Worm (Caenorhabditis elegans) whole organism, young adult: ENCODE results near the gene hpo-28.

Source experiments
- B0336.3 ChIP-seq: fragments of 200-800 bp; sonication (Bioruptor generic); IDR thresholded peaks from 2 replicates; pipeline ENCODE4 v1.3.6; 2022; ENCODE audit warnings: missing genetic modification characterization, missing compliant biosample characterization
- D2030.7 ChIP-seq: fragments of 200-800 bp; sonication (Bioruptor generic); IDR thresholded peaks from 2 replicates; pipeline ENCODE4 v1.3.6; 2022; ENCODE audit warnings: missing genetic modification reagents, missing genetic modification characterization, missing compliant biosample characterization
- F23B12.7 ChIP-seq: sonication (generic microtip); optimal IDR thresholded peaks from 2 replicates; lab custom pipeline; 2017; ENCODE audit warnings: missing genetic modification characterization, mild to moderate bottlenecking, missing compliant biosample characterization, antibody characterized with exemption, moderate library complexity; ENCODE audit not compliant: insufficient read depth
- F49E8.2 ChIP-seq: sonication (generic microtip); optimal IDR thresholded peaks from 3 replicates; lab custom pipeline; 2017; ENCODE audit warnings: missing genetic modification characterization, mild to moderate bottlenecking, missing compliant biosample characterization, antibody characterized with exemption, moderate library complexity; ENCODE audit not compliant: insufficient read depth
- Y53G8AR.9 ChIP-seq: fragments of 200-800 bp; sonication (Bioruptor generic); conservative IDR thresholded peaks from 2 replicates; pipeline ENCODE4 v1.3.6; 2022; ENCODE audit warnings: missing genetic modification reagents, missing genetic modification characterization, missing compliant biosample characterization
- ama-1 ChIP-seq, 3 experiments: fragments of 150-350 bp in 1 of 3; sonication (generic microtip) in 2 of 3; optimal IDR thresholded peaks; 2 replicates each; lab custom pipeline; 2014 to 2018; ENCODE audit warnings: missing biosample characterization in 2 of 3, missing genetic modification characterization in 2 of 3, missing genetic modification reagents in 2 of 3
- attf-5 ChIP-seq: fragments of 200-800 bp; sonication (Bioruptor generic); optimal IDR thresholded peaks from 2 replicates; lab custom pipeline; 2018; ENCODE audit warnings: mild to moderate bottlenecking, missing genetic modification characterization, missing compliant biosample characterization
- ceh-40 ChIP-seq: fragments of 200-800 bp; sonication (Bioruptor generic); IDR thresholded peaks from 2 replicates; pipeline ENCODE4 v1.3.6; 2022; ENCODE audit warnings: missing genetic modification characterization, missing compliant biosample characterization
- ceh-91 ChIP-seq: fragments of 200-800 bp; sonication (Bioruptor generic); IDR thresholded peaks from 2 replicates; pipeline ENCODE4 v1.3.6; 2022; ENCODE audit warnings: missing genetic modification reagents, missing genetic modification characterization, missing compliant biosample characterization
- dox-1 ChIP-seq: fragments of 200-800 bp; sonication (Bioruptor generic); IDR thresholded peaks from 2 replicates; pipeline ENCODE4 v1.3.6; 2022; ENCODE audit warnings: missing genetic modification reagents, missing genetic modification characterization, missing compliant biosample characterization
- dpff-1 ChIP-seq: sonication (generic microtip); optimal IDR thresholded peaks from 2 replicates; lab custom pipeline; 2017; ENCODE audit warnings: mild to moderate bottlenecking, missing genetic modification characterization, missing compliant biosample characterization
- dpl-1 ChIP-seq: fragments of 150-350 bp; optimal IDR thresholded peaks from 2 replicates; lab custom pipeline; 2014; ENCODE audit warnings: missing biosample characterization, missing genetic modification reagents, missing genetic modification characterization
- efl-1 ChIP-seq: fragments of 150-350 bp; optimal IDR thresholded peaks from 2 replicates; lab custom pipeline; 2014; ENCODE audit warnings: missing biosample characterization, missing genetic modification reagents, missing genetic modification characterization
- egrh-3 ChIP-seq: fragments of 200-800 bp; sonication (Bioruptor generic); IDR thresholded peaks from 2 replicates; pipeline ENCODE4 v1.3.6; 2022; ENCODE audit warnings: missing genetic modification reagents, missing genetic modification characterization, missing compliant biosample characterization
- fkh-3 ChIP-seq: sonication (generic microtip); optimal IDR thresholded peaks from 2 replicates; lab custom pipeline; 2016; ENCODE audit warnings: mild to moderate bottlenecking, missing genetic modification characterization, missing compliant biosample characterization
- hlh-12 ChIP-seq: sonication (generic microtip); optimal IDR thresholded peaks from 2 replicates; lab custom pipeline; 2016; ENCODE audit warnings: missing genetic modification characterization, missing compliant biosample characterization
- hsf-1 ChIP-seq: fragments of 200-800 bp; sonication (Bioruptor generic); IDR thresholded peaks from 2 replicates; pipeline ENCODE4 v1.3.6; 2022; ENCODE audit warnings: missing genetic modification reagents, missing genetic modification characterization, missing compliant biosample characterization
- let-526 ChIP-seq: fragments of 200-800 bp; sonication (Bioruptor generic); IDR thresholded peaks from 2 replicates; pipeline ENCODE4 v1.3.6; 2022; ENCODE audit warnings: missing genetic modification reagents, missing genetic modification characterization, missing compliant biosample characterization
- let-607 ChIP-seq, 2 experiments: fragments of 200-800 bp in 1 of 2; sonication (Bioruptor generic) in 1 of 2; sonication (generic microtip) in 1 of 2; optimal IDR thresholded peaks; 2 replicates each; lab custom pipeline; 2016 to 2018; ENCODE audit warnings: mild to moderate bottlenecking in 2 of 2, missing compliant biosample characterization in 2 of 2, missing genetic modification characterization in 2 of 2, moderate library complexity in 2 of 2, missing genotype in 1 of 2
- lin-35 ChIP-seq, 3 experiments: fragments of 150-350 bp in 2 of 3; sonication (generic microtip) in 1 of 3; optimal IDR thresholded peaks; 2 replicates each; lab custom pipeline; 2014 to 2018; ENCODE audit warnings: missing biosample characterization in 3 of 3, missing genetic modification characterization in 3 of 3, missing genetic modification reagents in 3 of 3
- lin-40 ChIP-seq: sonication (generic microtip); optimal IDR thresholded peaks from 2 replicates; lab custom pipeline; 2016; ENCODE audit warnings: missing genetic modification characterization, mild to moderate bottlenecking, missing compliant biosample characterization, missing genotype, missing genetic modification reagents
- madf-6 ChIP-seq: fragments of 200-800 bp; sonication (Bioruptor generic); IDR thresholded peaks from 2 replicates; pipeline ENCODE4 v1.3.6; 2022; ENCODE audit warnings: missing genetic modification reagents, missing genetic modification characterization, missing compliant biosample characterization
- nhr-120 ChIP-seq: fragments of 200-800 bp; sonication (Bioruptor generic); IDR thresholded peaks from 2 replicates; pipeline ENCODE4 v1.3.6; 2022; ENCODE audit warnings: missing genetic modification characterization, missing compliant biosample characterization
- nhr-80 ChIP-seq: sonication (generic microtip); optimal IDR thresholded peaks from 2 replicates; lab custom pipeline; 2016; ENCODE audit warnings: missing genetic modification characterization, missing compliant biosample characterization
- rec-8 ChIP-seq, 2 experiments: sonication (generic microtip); optimal IDR thresholded peaks; 2 replicates each; lab custom pipeline; 2016; ENCODE audit warnings: mild to moderate bottlenecking in 2 of 2, missing genetic modification characterization in 2 of 2, missing genetic modification reagents in 2 of 2, missing genotype in 2 of 2, missing biosample characterization in 1 of 2, missing compliant biosample characterization in 1 of 2, moderate library complexity in 1 of 2
- rpc-1 ChIP-seq, 2 experiments: fragments of 150-350 bp in 1 of 2; sonication (generic microtip) in 1 of 2; optimal IDR thresholded peaks; 2 replicates each; lab custom pipeline; 2014 to 2018; ENCODE audit warnings: missing biosample characterization in 1 of 2, missing genetic modification characterization in 1 of 2, missing genetic modification reagents in 1 of 2, missing genotype in 1 of 2
- sdz-38 ChIP-seq: sonication (generic microtip); optimal IDR thresholded peaks from 2 replicates; lab custom pipeline; 2016; ENCODE audit warnings: missing genotype, missing genetic modification characterization, missing compliant biosample characterization
- snpc-1.1 ChIP-seq: sonication (generic microtip); optimal IDR thresholded peaks from 2 replicates; lab custom pipeline; 2017; ENCODE audit warnings: missing genetic modification characterization, mild to moderate bottlenecking, missing compliant biosample characterization, antibody characterized with exemption, moderate library complexity, missing genotype, missing genetic modification reagents; ENCODE audit not compliant: insufficient read depth
- snpc-4 ChIP-seq, 5 experiments: fragments of 150-350 bp in 1 of 5; sonication (generic microtip) in 4 of 5; optimal IDR thresholded peaks; 2 replicates each; lab custom pipeline; 2014 to 2018; ENCODE audit warnings: missing genetic modification characterization in 5 of 5, missing biosample characterization in 3 of 5, antibody characterized with exemption in 2 of 5, mild to moderate bottlenecking in 2 of 5, missing compliant biosample characterization in 2 of 5, missing genotype in 2 of 5, moderate library complexity in 2 of 5, missing genetic modification reagents in 1 of 5
- sptf-2 ChIP-seq: fragments of 200-800 bp; sonication (Bioruptor generic); optimal IDR thresholded peaks from 2 replicates; lab custom pipeline; 2018; ENCODE audit warnings: mild to moderate bottlenecking, missing genetic modification characterization, missing compliant biosample characterization
- tbp1 ChIP-seq: fragments of 200-800 bp; sonication (Bioruptor generic); optimal IDR thresholded peaks from 2 replicates; lab custom pipeline; 2018; ENCODE audit warnings: mild to moderate bottlenecking, missing genetic modification characterization, missing compliant biosample characterization
- ztf-18 ChIP-seq: sonication (generic microtip); optimal IDR thresholded peaks from 2 replicates; lab custom pipeline; 2016; ENCODE audit warnings: missing genotype, mild to moderate bottlenecking, missing genetic modification characterization, missing compliant biosample characterization
- ztf-22 ChIP-seq: fragments of 200-800 bp; sonication (Bioruptor generic); optimal IDR thresholded peaks from 2 replicates; lab custom pipeline; 2018; ENCODE audit warnings: mild to moderate bottlenecking, missing genetic modification characterization, moderate library complexity, missing compliant biosample characterization
- ztf-26 ChIP-seq: sonication (generic microtip); optimal IDR thresholded peaks from 2 replicates; lab custom pipeline; 2017; ENCODE audit warnings: missing genetic modification characterization, missing compliant biosample characterization

Gene hpo-28

ce11 chrIII:5710676-5711075 lies 1.6 kb upstream of the hpo-28 start:
- TF ChIP-seq ztf-26 (tag; lab: Kevin White, UChicago) (peak; percentile 29), tbp1 (GFP tag; lab: Kevin White, UChicago) (peak; percentile 6), ztf-18 (tag; lab: Kevin White, UChicago) (no peak), let-607 (tag; optimal IDR thresholded peaks at IDR 0.05; lab: Kevin White, UChicago) (peak in 1 of 2 experiments; percentile 40), lin-40 (peak; percentile 10), nhr-80 (peak; percentile 83), attf-5 (GFP tag; lab: Kevin White, UChicago) (peak; percentile 12), dox-1 (GFP tag; lab: Robert Waterston, UW) (0 out of 2 replicates have a peak, but pooled peaks have one; percentile 20), madf-6 (peak; percentile 25; the same call in 1 of the 2 replicates), snpc-1.1 (no peak), ama-1 (optimal IDR thresholded peaks at IDR 0.05; lab: Kevin White, UChicago) (no peak), ama-1 (GFP tag; optimal IDR thresholded peaks at IDR 0.05; lab: Kevin White, UChicago) (peak in 1 of 2 experiments; percentile 22), snpc-4 (GFP tag; optimal IDR thresholded peaks at IDR 0.05; lab: Kevin White, UChicago) (no peak), snpc-4 (tag; optimal IDR thresholded peaks at IDR 0.05; lab: Kevin White, UChicago) (peak in 1 of 4 experiments; percentile 44), nhr-120 (GFP tag; lab: Robert Waterston, UW) (no peak), rpc-1 (optimal IDR thresholded peaks at IDR 0.05; lab: Kevin White, UChicago) (no peak), rpc-1 (tag; optimal IDR thresholded peaks at IDR 0.05; lab: Kevin White, UChicago) (no peak), B0336.3 (peak; percentile 48; the same call in 1 of the 2 replicates)

ce11 chrIII:5710045-5710444 lies 921 bp upstream of the hpo-28 start, which contains the start of gene B0336.12:
Gene B0336.12, minus strand, starts transcription at chrIII:5710145.
- no peak for TF ChIP-seq fkh-3 (tag; lab: Kevin White, UChicago)
- TF ChIP-seq ceh-91 = no peak
- TF ChIP-seq dpff-1 (tag; lab: Kevin White, UChicago) = no peak

- no peak for TF ChIP-seq snpc-1.1
- no peak for TF ChIP-seq ceh-40
- TF ChIP-seq F23B12.7 = no peak
- TF ChIP-seq let-526 (GFP tag; lab: Robert Waterston, UW) = no peak
- TF ChIP-seq efl-1 (GFP tag; lab: Kevin White, UChicago) = no peak
- no peak for TF ChIP-seq hlh-12 (tag; lab: Kevin White, UChicago)
- TF ChIP-seq tbp1 (GFP tag; lab: Kevin White, UChicago) = no peak
- no peak for TF ChIP-seq egrh-3
- no peak for TF ChIP-seq ztf-22 (GFP tag; lab: Kevin White, UChicago)
- no peak for TF ChIP-seq ztf-18 (tag; lab: Kevin White, UChicago)
- no peak for TF ChIP-seq lin-35 (GFP tag; optimal IDR thresholded peaks at IDR 0.05; lab: Kevin White, UChicago)
Observed at ce11 chrIII:5708024-5708423, 1.1 kb downstream of the hpo-28 start.

- TF ChIP-seq sdz-38 (tag; lab: Kevin White, UChicago) = no peak
- no peak for TF ChIP-seq Y53G8AR.9 (GFP tag; lab: Robert Waterston, UW)
- TF ChIP-seq rpc-1 (optimal IDR thresholded peaks at IDR 0.05; lab: Kevin White, UChicago) = no peak
- TF ChIP-seq rpc-1 (tag; optimal IDR thresholded peaks at IDR 0.05; lab: Kevin White, UChicago) = no peak
- TF ChIP-seq D2030.7 = no peak
- no peak for TF ChIP-seq dpl-1 (GFP tag; lab: Kevin White, UChicago)
- no peak for TF ChIP-seq F49E8.2 (tag; lab: Kevin White, UChicago)
- TF ChIP-seq rec-8 (tag; optimal IDR thresholded peaks at IDR 0.05; lab: Kevin White, UChicago) = no peak
- TF ChIP-seq sptf-2 (GFP tag; lab: Kevin White, UChicago) = no peak
- no peak for TF ChIP-seq dpff-1 (tag; lab: Kevin White, UChicago)
- no peak for TF ChIP-seq hsf-1
- TF ChIP-seq, all 124 proteins: peak for 0
Observed at ce11 chrIII:5707546-5707945, 1.6 kb downstream of the hpo-28 start.
